Worm (Caenorhabditis elegans) whole organism, young adult: ENCODE data around the gene C04C3.7.

ENCODE experiments used
- B0035.1 ChIP-seq: sonication (generic microtip); optimal IDR thresholded peaks from 2 replicates; lab custom pipeline; 2016; ENCODE audit warnings: missing genetic modification characterization, mild to moderate bottlenecking, missing compliant biosample characterization, missing genotype, missing genetic modification reagents
- C17E4.6 ChIP-seq: fragments of 200-800 bp; sonication (Bioruptor generic); IDR thresholded peaks from 2 replicates; pipeline ENCODE4 v1.3.6; 2022; ENCODE audit warnings: missing genetic modification reagents, missing genetic modification characterization, missing compliant biosample characterization
- F33H1.4 ChIP-seq: fragments of 200-800 bp; sonication (Bioruptor generic); IDR thresholded peaks from 2 replicates; pipeline ENCODE4 v1.3.6; 2022; ENCODE audit warnings: missing genetic modification reagents, missing genetic modification characterization, missing compliant biosample characterization
- F39B2.1 ChIP-seq: fragments of 200-800 bp; sonication (Bioruptor generic); IDR thresholded peaks from 2 replicates; pipeline ENCODE4 v1.3.6; 2022; ENCODE audit warnings: missing genetic modification reagents, missing genetic modification characterization, missing compliant biosample characterization
- F55B11.4 ChIP-seq: sonication (generic microtip); optimal IDR thresholded peaks from 2 replicates; lab custom pipeline; 2016; ENCODE audit warnings: missing compliant biosample characterization, missing genetic modification characterization, borderline replicate concordance; ENCODE audit not compliant: insufficient read depth
- T26A5.8 ChIP-seq: sonication (generic microtip); optimal IDR thresholded peaks from 2 replicates; lab custom pipeline; 2016; ENCODE audit warnings: missing genetic modification characterization, missing compliant biosample characterization
- Y56A3A.18 ChIP-seq: fragments of 200-800 bp; sonication (Bioruptor generic); IDR thresholded peaks from 2 replicates; pipeline ENCODE4 v1.3.6; 2022; ENCODE audit warnings: missing genetic modification reagents, missing genetic modification characterization, missing compliant biosample characterization
- Y67H2A.10 ChIP-seq: fragments of 200-800 bp; sonication (Bioruptor generic); conservative IDR thresholded peaks from 2 replicates; pipeline ENCODE4 v1.3.6; 2022; ENCODE audit warnings: missing genetic modification reagents, missing genetic modification characterization, missing compliant biosample characterization
- Y95B8A.8 ChIP-seq: fragments of 200-800 bp; sonication (Bioruptor generic); IDR thresholded peaks from 2 replicates; pipeline ENCODE4 v1.3.6; 2022; ENCODE audit warnings: missing genetic modification reagents, missing genetic modification characterization, missing compliant biosample characterization
- ZK185.1 ChIP-seq: sonication (generic microtip); optimal IDR thresholded peaks from 2 replicates; lab custom pipeline; 2016; ENCODE audit warnings: mild to moderate bottlenecking, missing genetic modification characterization, missing compliant biosample characterization; ENCODE audit not compliant: poor library complexity, severe bottlenecking
- ama-1 ChIP-seq, 3 experiments: fragments of 150-350 bp in 1 of 3; sonication (generic microtip) in 2 of 3; optimal IDR thresholded peaks; 2 replicates each; lab custom pipeline; 2014 to 2018; ENCODE audit warnings: missing biosample characterization in 2 of 3, missing genetic modification characterization in 2 of 3, missing genetic modification reagents in 2 of 3
- aptf-2 ChIP-seq: fragments of 200-800 bp; sonication (Bioruptor generic); conservative IDR thresholded peaks from 2 replicates; pipeline ENCODE4 v1.3.6; 2022; ENCODE audit warnings: missing genetic modification reagents, missing genetic modification characterization, missing compliant biosample characterization
- attf-3 ChIP-seq: fragments of 200-800 bp; sonication (Bioruptor generic); conservative IDR thresholded peaks from 2 replicates; pipeline ENCODE4 v1.3.6; 2022; ENCODE audit warnings: missing genetic modification reagents, missing genetic modification characterization, missing compliant biosample characterization
- attf-5 ChIP-seq: fragments of 200-800 bp; sonication (Bioruptor generic); optimal IDR thresholded peaks from 2 replicates; lab custom pipeline; 2018; ENCODE audit warnings: mild to moderate bottlenecking, missing genetic modification characterization, missing compliant biosample characterization
- cebp-1 ChIP-seq, 2 experiments: fragments of 200-800 bp in 1 of 2; sonication (Bioruptor generic) in 1 of 2; sonication (generic microtip) in 1 of 2; IDR thresholded peaks in 1 of 2; optimal IDR thresholded peaks in 1 of 2; 2 replicates each; pipeline versions ENCODE4 v1.3.6 to Lab custom; 2017 to 2022; ENCODE audit warnings: missing compliant biosample characterization in 2 of 2, missing genetic modification characterization in 2 of 2, mild to moderate bottlenecking in 1 of 2, missing genetic modification reagents in 1 of 2, moderate library complexity in 1 of 2
- cebp-2 ChIP-seq: fragments of 200-800 bp; sonication (Bioruptor generic); IDR thresholded peaks from 2 replicates; pipeline ENCODE4 v1.3.6; 2022; ENCODE audit warnings: missing genetic modification characterization, missing compliant biosample characterization
- ceh-27 ChIP-seq: fragments of 200-800 bp; sonication (Bioruptor generic); optimal IDR thresholded peaks from 2 replicates; lab custom pipeline; 2018; ENCODE audit warnings: mild to moderate bottlenecking, missing genetic modification characterization, moderate library complexity, missing compliant biosample characterization
- ceh-58 ChIP-seq: fragments of 200-800 bp; sonication (Bioruptor generic); IDR thresholded peaks from 2 replicates; pipeline ENCODE4 v1.3.6; 2022; ENCODE audit warnings: missing genetic modification characterization, missing compliant biosample characterization
- efl-1 ChIP-seq: fragments of 150-350 bp; optimal IDR thresholded peaks from 2 replicates; lab custom pipeline; 2014; ENCODE audit warnings: missing biosample characterization, missing genetic modification reagents, missing genetic modification characterization
- egrh-3 ChIP-seq: fragments of 200-800 bp; sonication (Bioruptor generic); IDR thresholded peaks from 2 replicates; pipeline ENCODE4 v1.3.6; 2022; ENCODE audit warnings: missing genetic modification reagents, missing genetic modification characterization, missing compliant biosample characterization
- ekl-4 ChIP-seq: fragments of 200-800 bp; sonication (Bioruptor generic); IDR thresholded peaks from 2 replicates; pipeline ENCODE4 v1.3.6; 2022; ENCODE audit warnings: missing genetic modification reagents, missing genetic modification characterization, missing compliant biosample characterization
- hlh-26 ChIP-seq: fragments of 200-800 bp; sonication (Bioruptor generic); conservative IDR thresholded peaks from 2 replicates; pipeline ENCODE4 v1.3.6; 2022; ENCODE audit warnings: missing genetic modification reagents, missing genetic modification characterization, missing compliant biosample characterization
- hmg-1.2 ChIP-seq: fragments of 200-800 bp; sonication (Bioruptor generic); IDR thresholded peaks from 2 replicates; pipeline ENCODE4 v1.3.6; 2022; ENCODE audit warnings: missing genetic modification reagents, missing genetic modification characterization, missing compliant biosample characterization
- lag-1 ChIP-seq: fragments of 200-800 bp; sonication (Bioruptor generic); IDR thresholded peaks from 2 replicates; pipeline ENCODE4 v1.3.6; 2022; ENCODE audit warnings: missing genetic modification reagents, missing genetic modification characterization, missing compliant biosample characterization
- let-526 ChIP-seq: fragments of 200-800 bp; sonication (Bioruptor generic); IDR thresholded peaks from 2 replicates; pipeline ENCODE4 v1.3.6; 2022; ENCODE audit warnings: missing genetic modification reagents, missing genetic modification characterization, missing compliant biosample characterization
- lin-35 ChIP-seq, 3 experiments: fragments of 150-350 bp in 2 of 3; sonication (generic microtip) in 1 of 3; optimal IDR thresholded peaks; 2 replicates each; lab custom pipeline; 2014 to 2018; ENCODE audit warnings: missing biosample characterization in 3 of 3, missing genetic modification characterization in 3 of 3, missing genetic modification reagents in 3 of 3
- lin-40 ChIP-seq: sonication (generic microtip); optimal IDR thresholded peaks from 2 replicates; lab custom pipeline; 2016; ENCODE audit warnings: missing genetic modification characterization, mild to moderate bottlenecking, missing compliant biosample characterization, missing genotype, missing genetic modification reagents
- lin-54 ChIP-seq: fragments of 200-800 bp; sonication (Bioruptor generic); optimal IDR thresholded peaks from 2 replicates; lab custom pipeline; 2018; ENCODE audit warnings: mild to moderate bottlenecking, missing genetic modification characterization, missing compliant biosample characterization
- lir-1 ChIP-seq: fragments of 200-800 bp; sonication (Bioruptor generic); conservative IDR thresholded peaks from 2 replicates; pipeline ENCODE4 v1.3.6; 2022; ENCODE audit warnings: missing genetic modification reagents, missing genetic modification characterization, missing compliant biosample characterization
- madf-6 ChIP-seq: fragments of 200-800 bp; sonication (Bioruptor generic); IDR thresholded peaks from 2 replicates; pipeline ENCODE4 v1.3.6; 2022; ENCODE audit warnings: missing genetic modification reagents, missing genetic modification characterization, missing compliant biosample characterization
- madf-8 ChIP-seq: fragments of 200-800 bp; sonication (Bioruptor generic); conservative IDR thresholded peaks from 2 replicates; pipeline ENCODE4 v1.3.6; 2022; ENCODE audit warnings: missing genetic modification reagents, missing genetic modification characterization, missing compliant biosample characterization
- mcd-1 ChIP-seq: fragments of 200-800 bp; sonication (Bioruptor generic); IDR thresholded peaks from 2 replicates; pipeline ENCODE4 v1.3.6; 2022; ENCODE audit warnings: missing genetic modification reagents, missing genetic modification characterization, missing compliant biosample characterization
- mes-4 ChIP-seq: sonication (generic microtip); optimal IDR thresholded peaks from 2 replicates; lab custom pipeline; 2016; ENCODE audit warnings: missing genotype, missing genetic modification characterization, missing compliant biosample characterization
- nhr-120 ChIP-seq: fragments of 200-800 bp; sonication (Bioruptor generic); IDR thresholded peaks from 2 replicates; pipeline ENCODE4 v1.3.6; 2022; ENCODE audit warnings: missing genetic modification characterization, missing compliant biosample characterization
- pbrm-1 ChIP-seq: fragments of 200-800 bp; sonication (Bioruptor generic); IDR thresholded peaks from 2 replicates; pipeline ENCODE4 v1.3.6; 2022; ENCODE audit warnings: missing genetic modification reagents, missing genetic modification characterization, missing compliant biosample characterization
- pha-4 ChIP-seq: fragments of 150-350 bp; sonication (generic microtip); optimal IDR thresholded peaks from 2 replicates; lab custom pipeline; 2014; ENCODE audit warnings: missing biosample characterization, missing genetic modification reagents, missing genetic modification characterization
- rcor-1 ChIP-seq: fragments of 200-800 bp; sonication (Bioruptor generic); IDR thresholded peaks from 2 replicates; pipeline ENCODE4 v1.3.6; 2022; ENCODE audit warnings: missing genetic modification reagents, missing genetic modification characterization, missing compliant biosample characterization
- snpc-1.3 ChIP-seq: sonication (generic microtip); optimal IDR thresholded peaks from 2 replicates; lab custom pipeline; 2017; ENCODE audit warnings: missing genetic modification characterization, mild to moderate bottlenecking, missing compliant biosample characterization, antibody characterized with exemption, moderate library complexity, missing genotype, missing genetic modification reagents; ENCODE audit not compliant: insufficient read depth
- xnd-1 ChIP-seq: sonication (generic microtip); optimal IDR thresholded peaks from 2 replicates; lab custom pipeline; 2016; ENCODE audit warnings: missing genotype, missing genetic modification reagents, missing genetic modification characterization, missing compliant biosample characterization
- zfh-2 ChIP-seq: fragments of 200-800 bp; sonication (Bioruptor generic); conservative IDR thresholded peaks from 2 replicates; pipeline ENCODE4 v1.3.6; 2022; ENCODE audit warnings: missing genetic modification reagents, missing genetic modification characterization, missing compliant biosample characterization
- ztf-22 ChIP-seq: fragments of 200-800 bp; sonication (Bioruptor generic); optimal IDR thresholded peaks from 2 replicates; lab custom pipeline; 2018; ENCODE audit warnings: mild to moderate bottlenecking, missing genetic modification characterization, moderate library complexity, missing compliant biosample characterization
- ztf-25 ChIP-seq: fragments of 200-800 bp; sonication (Bioruptor generic); IDR thresholded peaks from 2 replicates; pipeline ENCODE4 v1.3.6; 2022; ENCODE audit warnings: missing genetic modification reagents, missing genetic modification characterization, missing compliant biosample characterization
- ztf-28 ChIP-seq: fragments of 200-800 bp; sonication (Bioruptor generic); IDR thresholded peaks from 2 replicates; pipeline ENCODE4 v1.3.6; 2022; ENCODE audit warnings: missing genetic modification reagents, missing genetic modification characterization, missing compliant biosample characterization

C04C3.7 gene

DNA sequence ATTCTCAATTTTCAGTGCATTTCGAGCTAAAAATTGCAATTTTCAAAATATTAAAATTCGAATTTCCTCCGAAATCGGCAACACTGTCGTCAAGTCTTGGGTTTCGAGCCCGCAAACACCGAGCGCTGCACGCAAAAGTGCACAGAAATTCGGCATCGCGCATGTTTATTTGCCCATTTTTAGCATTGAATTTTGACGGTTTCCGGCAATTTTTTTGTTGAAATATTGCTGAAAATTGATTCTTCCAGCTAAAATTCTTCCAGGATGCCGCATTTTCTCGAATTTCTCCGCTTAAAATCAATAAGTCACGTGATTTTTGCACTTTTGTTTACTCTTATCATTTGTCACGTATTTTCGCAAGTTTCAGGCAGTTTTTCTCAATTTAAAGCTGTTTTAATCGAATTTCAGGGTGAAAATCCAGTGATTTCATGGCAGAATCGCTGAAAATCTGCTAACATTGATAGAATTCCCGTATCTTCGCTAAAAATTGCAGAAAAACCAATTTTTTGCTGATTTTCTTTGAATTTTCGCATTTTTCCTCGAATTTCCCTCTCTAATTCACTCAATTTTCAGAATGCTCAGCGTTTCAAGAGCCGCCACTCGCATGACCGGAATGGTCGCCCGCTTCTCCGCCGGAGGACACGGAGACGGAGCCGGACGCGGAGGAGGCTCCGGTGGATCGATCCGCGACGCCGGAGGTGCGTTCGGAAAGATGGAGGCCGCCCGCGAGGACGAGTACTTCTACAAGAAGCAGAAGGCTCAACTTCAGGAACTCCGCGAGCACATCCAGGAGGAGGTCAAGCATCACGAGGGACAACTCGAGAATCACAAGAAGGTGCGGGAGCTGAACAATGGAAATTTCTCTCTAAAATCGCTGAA, 47.7 kb downstream of the C04C3.7 start, which contains the start of gene mai-2 (continued):
- TF ChIP-seq cebp-1 (GFP tag; IDR thresholded peaks at IDR 0.05; lab: Robert Waterston, UW) (no peak), cebp-1 (tag; optimal IDR thresholded peaks at IDR 0.05; lab: Kevin White, UChicago) (peak; percentile 41), lin-35 (GFP tag; optimal IDR thresholded peaks at IDR 0.05; lab: Kevin White, UChicago) (peak in 1 of 3 experiments; percentile 82), cebp-2 (GFP tag; lab: Robert Waterston, UW) (no peak), ceh-27 (GFP tag; lab: Kevin White, UChicago) (peak; percentile 20), zfh-2 (GFP tag; lab: Robert Waterston, UW) (peak; percentile 86), T26A5.8 (tag; lab: Kevin White, UChicago) (no peak), nhr-120 (GFP tag; lab: Robert Waterston, UW) (no peak), pbrm-1 (GFP tag; lab: Robert Waterston, UW) (peak; percentile 56; the same call in 1 of the 2 replicates), egrh-3 (peak; percentile 94), ztf-25 (GFP tag; lab: Robert Waterston, UW) (no peak), let-526 (GFP tag; lab: Robert Waterston, UW) (0 out of 2 replicates have a peak, but pooled peaks have one; percentile 9), snpc-1.3 (tag; lab: Kevin White, UChicago) (no peak), lir-1 (GFP tag; lab: Robert Waterston, UW) (no peak), lin-54 (GFP tag; lab: Kevin White, UChicago) (peak; percentile 61), madf-8 (GFP tag; lab: Robert Waterston, UW) (no peak), aptf-2 (GFP tag; lab: Robert Waterston, UW) (no peak), ekl-4 (GFP tag; lab: Robert Waterston, UW) (0 out of 2 replicates have a peak, but pooled peaks have one; percentile 23), xnd-1 (tag; lab: Kevin White, UChicago) (no peak), ceh-58 (GFP tag; lab: Robert Waterston, UW) (no peak), hmg-1.2 (GFP tag; lab: Robert Waterston, UW) (peak; percentile 41), lag-1 (no peak), Y95B8A.8 (GFP tag; lab: Robert Waterston, UW) (no peak), attf-5 (GFP tag; lab: Kevin White, UChicago) (peak; percentile 51), F33H1.4 (GFP tag; lab: Robert Waterston, UW) (peak; percentile 24; the same call in 1 of the 2 replicates), pha-4 (no peak), mcd-1 (GFP tag; lab: Robert Waterston, UW) (peak; percentile 52), ama-1 (optimal IDR thresholded peaks at IDR 0.05; lab: Kevin White, UChicago) (peak; percentile 67), ama-1 (GFP tag; optimal IDR thresholded peaks at IDR 0.05; lab: Kevin White, UChicago) (no peak), lin-40 (tag; lab: Kevin White, UChicago) (peak; percentile 12), Y67H2A.10 (no peak), efl-1 (peak; percentile 6)
- TF ChIP-seq, all 124 proteins: peak for 20

DNA sequence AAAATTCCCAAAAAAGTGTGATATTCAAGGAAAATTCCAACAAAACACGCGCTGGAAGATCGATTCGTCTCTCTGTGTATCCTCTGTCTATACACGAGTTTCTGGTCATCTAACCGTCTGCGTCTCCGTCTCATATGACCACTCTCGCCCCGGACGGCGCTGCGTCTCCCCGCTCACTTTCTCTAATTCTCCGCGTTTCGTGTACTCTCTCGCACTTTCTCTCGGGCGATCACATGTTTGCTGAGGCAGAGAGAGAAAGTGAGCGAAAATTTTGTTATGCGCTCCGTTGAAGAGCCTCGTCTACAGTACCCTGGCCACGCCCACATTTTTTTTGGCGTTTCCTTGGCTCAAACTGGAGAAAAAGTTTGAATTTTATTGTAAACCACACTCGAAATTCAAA, 48.7 kb downstream of the C04C3.7 start:
- TF ChIP-seq ztf-22 (GFP tag; lab: Kevin White, UChicago) (peak; percentile 44), ZK185.1 (tag; lab: Kevin White, UChicago) (peak; percentile 46), B0035.1 (tag; lab: Kevin White, UChicago) (peak; percentile 37), hlh-26 (no peak), ceh-27 (GFP tag; lab: Kevin White, UChicago) (peak; percentile 83), Y95B8A.8 (GFP tag; lab: Robert Waterston, UW) (no peak), rcor-1 (GFP tag; lab: Robert Waterston, UW) (peak; percentile 63), mcd-1 (GFP tag; lab: Robert Waterston, UW) (peak; percentile 91), xnd-1 (tag; lab: Kevin White, UChicago) (no peak), F39B2.1 (GFP tag; lab: Robert Waterston, UW) (no peak), attf-3 (GFP tag; lab: Robert Waterston, UW) (peak; percentile 61; the same call in 1 of the 2 replicates), ztf-28 (no peak), lag-1 (no peak), mes-4 (tag; lab: Kevin White, UChicago) (no peak), F55B11.4 (tag; lab: Kevin White, UChicago) (no peak), Y56A3A.18 (GFP tag; lab: Robert Waterston, UW) (no peak), madf-6 (GFP tag; lab: Robert Waterston, UW) (peak; percentile 18; the same call in 1 of the 2 replicates), lin-54 (GFP tag; lab: Kevin White, UChicago) (peak; percentile 80), pha-4 (no peak), C17E4.6 (GFP tag; lab: Robert Waterston, UW) (peak; percentile 59; the same call in 1 of the 2 replicates)
